Worm (Caenorhabditis elegans): ENCODE data around the gene F56A8.9.

Gene F56A8.9

ce11 chrIII:13254178-13254725, at the start of gene F56A8.9:
Gene F56A8.9, plus strand, starts transcription at chrIII:13254675.
- no peak for TF ChIP-seq tbx-7 (tag; optimal IDR thresholded peaks at IDR 0.05)
- no peak for TF ChIP-seq nhr-232 (tag; optimal IDR thresholded peaks at IDR 0.05)
- no peak for TF ChIP-seq ceh-19 (GFP tag; optimal IDR thresholded peaks at IDR 0.05)
- TF ChIP-seq rnt-1 (tag; optimal IDR thresholded peaks at IDR 0.05): no peak
- TF ChIP-seq pag-3 (tag; optimal IDR thresholded peaks at IDR 0.05; ENCODE audit: borderline replicate concordance): no peak
- no peak for TF ChIP-seq hlh-30 (tag; optimal IDR thresholded peaks at IDR 0.05; ENCODE audit: insufficient read depth)
- TF ChIP-seq ahr-1 (tag; optimal IDR thresholded peaks at IDR 0.05): no peak
- no peak for TF ChIP-seq hlh-6 (tag; optimal IDR thresholded peaks at IDR 0.05)
- TF ChIP-seq lim-6 (tag; optimal IDR thresholded peaks at IDR 0.05): no peak

ce11 chrIII:13204682-13205081, 49.8 kb upstream of the F56A8.9 start, which contains the start of gene Y39E4B.11:
Gene Y39E4B.11, plus strand, starts transcription at chrIII:13204982.
- TF ChIP-seq sox-2 (GFP tag; IDR thresholded peaks at IDR 0.05) (no peak), K02D7.2 (tag; optimal IDR thresholded peaks at IDR 0.05) (peak; percentile 17), F13H6.1 (tag; optimal IDR thresholded peaks at IDR 0.05) (no peak)

- no peak for TF ChIP-seq K02D7.2 (tag; optimal IDR thresholded peaks at IDR 0.05)
- no peak for TF ChIP-seq unc-55 (GFP tag; optimal IDR thresholded peaks at IDR 0.05)
- no peak for TF ChIP-seq nfya-1 (tag; optimal IDR thresholded peaks at IDR 0.05)
- TF ChIP-seq unc-42 (tag; optimal IDR thresholded peaks at IDR 0.05): no peak
- TF ChIP-seq ceh-14 (tag; optimal IDR thresholded peaks at IDR 0.05): no peak
- TF ChIP-seq ceh-9 (tag; optimal IDR thresholded peaks at IDR 0.05): no peak
- no peak for TF ChIP-seq rnt-1 (tag; optimal IDR thresholded peaks at IDR 0.05)
- TF ChIP-seq fax-1 (tag; optimal IDR thresholded peaks at IDR 0.05): no peak
- no peak for TF ChIP-seq fkh-10 (GFP tag; optimal IDR thresholded peaks at IDR 0.05)
- no peak for TF ChIP-seq dmd-4 (tag; optimal IDR thresholded peaks at IDR 0.05; ENCODE audit: borderline replicate concordance)
- no peak for TF ChIP-seq ahr-1 (tag; optimal IDR thresholded peaks at IDR 0.05)
- no peak for TF ChIP-seq ceh-2 (tag; optimal IDR thresholded peaks at IDR 0.05)
Measured at ce11 chrIII:13208978-13209377, 45.5 kb upstream of the F56A8.9 start.

- no peak for TF ChIP-seq unc-42 (tag; optimal IDR thresholded peaks at IDR 0.05)
- no peak for TF ChIP-seq ets-4 (tag; optimal IDR thresholded peaks at IDR 0.05)
- TF ChIP-seq tbx-7 (tag; optimal IDR thresholded peaks at IDR 0.05): no peak
- TF ChIP-seq ztf-16 (tag; optimal IDR thresholded peaks at IDR 0.05): no peak
- TF ChIP-seq pros-1 (tag; optimal IDR thresholded peaks at IDR 0.05): no peak
- TF ChIP-seq ahr-1 (tag; optimal IDR thresholded peaks at IDR 0.05): no peak
- no peak for TF ChIP-seq elt-2 (tag; optimal IDR thresholded peaks at IDR 0.05)
- TF ChIP-seq lin-11 (tag; optimal IDR thresholded peaks at IDR 0.05): no peak
- no peak for TF ChIP-seq unc-86 (tag; optimal IDR thresholded peaks at IDR 0.05)
- TF ChIP-seq hlh-13 (GFP tag; optimal IDR thresholded peaks at IDR 0.05): no peak
- TF ChIP-seq ttx-3 (tag; optimal IDR thresholded peaks at IDR 0.05): no peak
- no peak for TF ChIP-seq dmd-4 (tag; optimal IDR thresholded peaks at IDR 0.05; ENCODE audit: borderline replicate concordance)
- TF ChIP-seq odd-2 (tag; optimal IDR thresholded peaks at IDR 0.05): no peak
- TF ChIP-seq ceh-30 (tag; optimal IDR thresholded peaks at IDR 0.05): no peak
- no peak for TF ChIP-seq sox-2 (GFP tag; IDR thresholded peaks at IDR 0.05)
- no peak for TF ChIP-seq ceh-34 (tag; optimal IDR thresholded peaks at IDR 0.05)
- no peak for TF ChIP-seq sdc-2 (tag; optimal IDR thresholded peaks at IDR 0.05)
- no peak for TF ChIP-seq ceh-18 (tag; optimal IDR thresholded peaks at IDR 0.05)
Measured at ce11 chrIII:13212366-13212765, 42.1 kb upstream of the F56A8.9 start, which contains the start of gene tsp-3. Gene tsp-3, plus strand, starts transcription at chrIII:13212666.

ce11 chrIII:13213111-13213510, 41.4 kb upstream of the F56A8.9 start:
- no peak for TF ChIP-seq ceh-30 (tag; optimal IDR thresholded peaks at IDR 0.05)
- no peak for TF ChIP-seq C38D4.7 (GFP tag; optimal IDR thresholded peaks at IDR 0.05)
- TF ChIP-seq pha-2 (tag; optimal IDR thresholded peaks at IDR 0.05): no peak
- no peak for TF ChIP-seq nhr-11 (tag; optimal IDR thresholded peaks at IDR 0.05)
- no peak for TF ChIP-seq unc-86 (tag; optimal IDR thresholded peaks at IDR 0.05)
- TF ChIP-seq zip-5 (tag; optimal IDR thresholded peaks at IDR 0.05): no peak
- TF ChIP-seq gmeb-2 (tag; optimal IDR thresholded peaks at IDR 0.05): no peak
- TF ChIP-seq ceh-9 (tag; optimal IDR thresholded peaks at IDR 0.05): no peak
- TF ChIP-seq K02D7.2 (tag; optimal IDR thresholded peaks at IDR 0.05): no peak
- no peak for TF ChIP-seq pax-1 (tag; optimal IDR thresholded peaks at IDR 0.05)
- TF ChIP-seq ceh-31 (tag; optimal IDR thresholded peaks at IDR 0.05): no peak

Data from whole organism, late embryonic.